Fruit fly (Drosophila melanogaster) whole organism, embryonic: ENCODE results near the gene Argk1.

Source experiments
- CG10654 ChIP-seq: fragments of 200-800 bp; sonication (Bioruptor generic); optimal IDR thresholded peaks from 2 replicates; lab custom pipeline; 2016; ENCODE audit warnings: missing biosample characterization, missing genetic modification characterization
- CG10959 ChIP-seq: fragments of 200-800 bp; sonication (Bioruptor generic); IDR thresholded peaks from 2 replicates; pipeline ENCODE4 v1.3.6; 2022; ENCODE audit warnings: missing biosample characterization, missing genetic modification characterization
- CG11696 ChIP-seq: fragments of 200-800 bp; sonication (Bioruptor generic); IDR thresholded peaks from 2 replicates; pipeline ENCODE4 v1.3.6; 2022; ENCODE audit warnings: missing biosample characterization, missing genetic modification characterization
- CG12769 ChIP-seq: fragments of 200-800 bp; sonication (Bioruptor generic); optimal IDR thresholded peaks from 2 replicates; lab custom pipeline; 2019; ENCODE audit warnings: missing biosample characterization, mild to moderate bottlenecking, missing genetic modification characterization, moderate library complexity
- CG13624 ChIP-seq: fragments of 200-800 bp; sonication (Bioruptor generic); optimal IDR thresholded peaks from 2 replicates; lab custom pipeline; 2016; ENCODE audit warnings: missing biosample characterization, missing genetic modification characterization
- CG16863 ChIP-seq: fragments of 200-800 bp; sonication (Bioruptor generic); optimal IDR thresholded peaks from 3 replicates; lab custom pipeline; 2016; ENCODE audit warnings: missing biosample characterization, missing genetic modification characterization
- CG17328 ChIP-seq: fragments of 200-800 bp; sonication (Bioruptor generic); IDR thresholded peaks from 2 replicates; pipeline ENCODE4 v1.3.6; 2022; ENCODE audit warnings: missing biosample characterization, missing genetic modification characterization
- CG17385 ChIP-seq: fragments of 200-800 bp; sonication (Bioruptor generic); optimal IDR thresholded peaks from 3 replicates; lab custom pipeline; 2018; ENCODE audit warnings: missing biosample characterization, mild to moderate bottlenecking, missing genetic modification characterization
- CG18619 ChIP-seq: fragments of 200-800 bp; sonication (Bioruptor generic); optimal IDR thresholded peaks from 3 replicates; lab custom pipeline; 2017; ENCODE audit warnings: missing biosample characterization, mild to moderate bottlenecking, missing genetic modification characterization
- CG2875 ChIP-seq: fragments of 200-800 bp; sonication (Bioruptor generic); optimal IDR thresholded peaks from 2 replicates; lab custom pipeline; 2017; ENCODE audit warnings: missing biosample characterization, mild to moderate bottlenecking, missing genetic modification characterization, missing genetic modification reagents
- CG2889 ChIP-seq: fragments of 200-800 bp; sonication (Bioruptor generic); IDR thresholded peaks from 3 replicates; pipeline ENCODE4 v1.3.6; 2022; ENCODE audit warnings: missing biosample characterization, missing genetic modification characterization
- CG32532 ChIP-seq: fragments of 200-800 bp; sonication (Bioruptor generic); IDR thresholded peaks from 2 replicates; pipeline ENCODE4 v1.3.6; 2022; ENCODE audit warnings: missing biosample characterization, missing genetic modification characterization
- CG32767 ChIP-seq: fragments of 200-800 bp; sonication (Bioruptor generic); IDR thresholded peaks from 2 replicates; pipeline ENCODE4 v1.3.6; 2022; ENCODE audit warnings: missing biosample characterization, missing genetic modification characterization
- CG3407 ChIP-seq: fragments of 200-800 bp; sonication (Bioruptor generic); optimal IDR thresholded peaks from 2 replicates; lab custom pipeline; 2018; ENCODE audit warnings: missing biosample characterization, mild to moderate bottlenecking, missing genetic modification characterization
- CG34376 ChIP-seq: fragments of 200-800 bp; sonication (Bioruptor generic); optimal IDR thresholded peaks from 2 replicates; lab custom pipeline; 2018; ENCODE audit warnings: missing biosample characterization, mild to moderate bottlenecking, missing genetic modification characterization
- CG34422 ChIP-seq: fragments of 200-800 bp; sonication (Bioruptor generic); IDR thresholded peaks from 3 replicates; pipeline ENCODE4 v1.3.6; 2022; ENCODE audit warnings: missing biosample characterization, missing genetic modification characterization
- CG6175 ChIP-seq: fragments of 200-800 bp; sonication (Bioruptor generic); IDR thresholded peaks from 3 replicates; pipeline ENCODE4 v1.3.6; 2022; ENCODE audit warnings: missing biosample characterization, missing genetic modification characterization
- CG6765 ChIP-seq: fragments of 200-800 bp; sonication (Bioruptor generic); optimal IDR thresholded peaks from 3 replicates; lab custom pipeline; 2017; ENCODE audit warnings: missing biosample characterization, mild to moderate bottlenecking, missing genetic modification characterization
- CG7556 ChIP-seq: fragments of 200-800 bp; sonication (Bioruptor generic); optimal IDR thresholded peaks from 2 replicates; lab custom pipeline; 2017; ENCODE audit warnings: missing biosample characterization, mild to moderate bottlenecking, missing genetic modification characterization
- CHES-1-like ChIP-seq: fragments of 200-800 bp; sonication (Bioruptor generic); optimal IDR thresholded peaks from 2 replicates; lab custom pipeline; 2016; ENCODE audit warnings: missing biosample characterization, missing genetic modification characterization
- Dbx ChIP-seq: fragments of 200-800 bp; sonication (Bioruptor generic); IDR thresholded peaks from 3 replicates; pipeline ENCODE4 v1.3.6; 2022; ENCODE audit warnings: missing biosample characterization, missing genetic modification characterization
- Deaf1 ChIP-seq: fragments of 200-800 bp; optimal IDR thresholded peaks from 3 replicates; lab custom pipeline; 2019; ENCODE audit warnings: missing biosample characterization, mild to moderate bottlenecking, missing genetic modification characterization, moderate library complexity
- Hmx ChIP-seq: fragments of 200-800 bp; sonication (Bioruptor generic); optimal IDR thresholded peaks from 2 replicates; lab custom pipeline; 2016; ENCODE audit warnings: missing biosample characterization, missing genetic modification characterization
- MTF-1 ChIP-seq: fragments of 200-800 bp; sonication (Bioruptor generic); optimal IDR thresholded peaks from 2 replicates; lab custom pipeline; 2018; ENCODE audit warnings: missing biosample characterization, mild to moderate bottlenecking, missing genetic modification characterization, borderline replicate concordance
- Meics ChIP-seq: fragments of 200-800 bp; sonication (Bioruptor generic); optimal IDR thresholded peaks from 2 replicates; lab custom pipeline; 2017; ENCODE audit warnings: missing biosample characterization, mild to moderate bottlenecking, missing genetic modification characterization
- NC2β ChIP-seq: fragments of 200-800 bp; sonication (Bioruptor generic); optimal IDR thresholded peaks from 2 replicates; lab custom pipeline; 2016; ENCODE audit warnings: missing biosample characterization, missing genetic modification characterization
- Nf-YC ChIP-seq: fragments of 200-800 bp; optimal IDR thresholded peaks from 3 replicates; lab custom pipeline; 2019; ENCODE audit warnings: missing biosample characterization, mild to moderate bottlenecking, missing genetic modification characterization, moderate library complexity
- Optix ChIP-seq: fragments of 200-800 bp; sonication (Bioruptor generic); IDR thresholded peaks from 3 replicates; pipeline ENCODE4 v1.3.6; 2022; ENCODE audit warnings: missing biosample characterization, missing genetic modification characterization
- Sox100B ChIP-seq: fragments of 200-800 bp; sonication (Bioruptor generic); optimal IDR thresholded peaks from 3 replicates; lab custom pipeline; 2018; ENCODE audit warnings: missing biosample characterization, mild to moderate bottlenecking, missing genetic modification characterization
- TFAM ChIP-seq: fragments of 200-800 bp; sonication (Bioruptor generic); optimal IDR thresholded peaks from 2 replicates; lab custom pipeline; 2017; ENCODE audit warnings: missing biosample characterization, missing genetic modification characterization, inconsistent platforms
- Tbp ChIP-seq: fragments of >200 bp; optimal IDR thresholded peaks from 2 replicates; lab custom pipeline; 2018; ENCODE audit warnings: missing biosample characterization, missing genetic modification characterization
- ato ChIP-seq: fragments of 200-800 bp; sonication (Bioruptor generic); IDR thresholded peaks from 2 replicates; pipeline ENCODE4 v1.3.6; 2022; ENCODE audit warnings: missing biosample characterization, missing genetic modification characterization; ENCODE audit not compliant: partially characterized antibody
- cas ChIP-seq: fragments of 200-800 bp; sonication (Bioruptor generic); IDR thresholded peaks from 2 replicates; pipeline ENCODE4 v1.3.6; 2022; ENCODE audit warnings: missing biosample characterization, missing genetic modification characterization
- cg ChIP-seq: fragments of 200-800 bp; sonication (Bioruptor generic); optimal IDR thresholded peaks from 3 replicates; lab custom pipeline; 2019; ENCODE audit warnings: missing biosample characterization, mild to moderate bottlenecking, missing genetic modification characterization, moderate library complexity
- gcm ChIP-seq: fragments of 200-800 bp; sonication (Bioruptor generic); optimal IDR thresholded peaks from 2 replicates; lab custom pipeline; 2019; ENCODE audit warnings: missing biosample characterization, mild to moderate bottlenecking, missing genetic modification characterization, moderate library complexity
- gsb ChIP-seq: fragments of 200-800 bp; sonication (Bioruptor generic); IDR thresholded peaks from 2 replicates; pipeline ENCODE4 v1.3.6; 2022; ENCODE audit warnings: missing biosample characterization, missing genetic modification characterization
- hkb ChIP-seq, 2 experiments: fragments of 200-800 bp in 1 of 2; fragments of >200 bp in 1 of 2; sonication (Bioruptor generic) in 1 of 2; IDR thresholded peaks in 1 of 2; optimal IDR thresholded peaks in 1 of 2; 2 replicates each; pipeline versions ENCODE4 v1.3.6 to Lab custom; 2017 to 2022; ENCODE audit warnings: missing biosample characterization in 1 of 2, missing genetic modification characterization in 1 of 2
- insv ChIP-seq, 2 experiments: fragments of 200-800 bp; sonication (Bioruptor generic); optimal IDR thresholded peaks; 3 replicates each; lab custom pipeline; 2016 to 2018; ENCODE audit warnings: missing biosample characterization in 2 of 2, missing genetic modification characterization in 2 of 2
- pzg ChIP-seq: fragments of 200-800 bp; sonication (Bioruptor generic); optimal IDR thresholded peaks from 3 replicates; lab custom pipeline; 2018; ENCODE audit warnings: missing biosample characterization, mild to moderate bottlenecking, missing genetic modification characterization, moderate library complexity
- salm ChIP-seq: fragments of 200-800 bp; sonication (Bioruptor generic); optimal IDR thresholded peaks from 2 replicates; lab custom pipeline; 2018; ENCODE audit warnings: missing biosample characterization, mild to moderate bottlenecking, missing genetic modification characterization
- scrt ChIP-seq: fragments of 200-800 bp; sonication (Bioruptor generic); optimal IDR thresholded peaks from 2 replicates; lab custom pipeline; 2018; ENCODE audit warnings: missing biosample characterization, mild to moderate bottlenecking, missing genetic modification characterization, moderate library complexity
- sens-2 ChIP-seq: fragments of 200-800 bp; sonication (Bioruptor generic); IDR thresholded peaks from 2 replicates; pipeline ENCODE4 v1.3.6; 2022; ENCODE audit warnings: missing biosample characterization, missing genetic modification characterization
- sob ChIP-seq: fragments of 200-800 bp; sonication (Bioruptor generic); IDR thresholded peaks from 2 replicates; pipeline ENCODE4 v1.3.6; 2022; ENCODE audit warnings: missing biosample characterization, missing genetic modification characterization
- ssp ChIP-seq: fragments of 200-800 bp; sonication (Bioruptor generic); IDR thresholded peaks from 2 replicates; pipeline ENCODE4 v1.3.6; 2022; ENCODE audit warnings: missing biosample characterization, missing genetic modification characterization
- unpg ChIP-seq: fragments of 200-800 bp; sonication (Bioruptor generic); optimal IDR thresholded peaks from 3 replicates; lab custom pipeline; 2018; ENCODE audit warnings: missing biosample characterization, mild to moderate bottlenecking, missing genetic modification characterization, moderate library complexity
- usp ChIP-seq: fragments of >200 bp; optimal IDR thresholded peaks from 2 replicates; lab custom pipeline; 2017; ENCODE audit warnings: missing biosample characterization, missing genetic modification characterization
- z ChIP-seq: fragments of 200-800 bp; sonication (Bioruptor generic); IDR thresholded peaks from 3 replicates; pipeline ENCODE4 v1.3.6; 2022; ENCODE audit warnings: missing biosample characterization, missing genetic modification characterization
- zen ChIP-seq: fragments of 200-800 bp; sonication (Bioruptor generic); optimal IDR thresholded peaks from 3 replicates; lab custom pipeline; 2018; ENCODE audit warnings: missing biosample characterization, mild to moderate bottlenecking, missing genetic modification characterization, moderate library complexity
- zf30C ChIP-seq: fragments of 200-800 bp; sonication (Bioruptor generic); optimal IDR thresholded peaks from 3 replicates; lab custom pipeline; 2018; ENCODE audit warnings: missing biosample characterization, mild to moderate bottlenecking, missing genetic modification characterization

The Argk1 gene

dm6 chr3L:9057429-9058088, 8.3 kb downstream of the Argk1 start (continued):
- TF ChIP-seq insv (GFP tag; optimal IDR thresholded peaks at IDR 0.05; lab: Kevin White, UChicago) (peak in 1 of 2 experiments; percentile 60), zen (tag; lab: Kevin White, UChicago) (peak; percentile 74), CG3407 (GFP tag; lab: Kevin White, UChicago) (peak; percentile 79), CG10959 (GFP tag; lab: Robert Waterston, UW) (peak; percentile 79), Sox100B (GFP tag; lab: Kevin White, UChicago) (peak; percentile 86), CG12769 (tag; lab: Kevin White, UChicago) (peak; percentile 87), hkb (optimal IDR thresholded peaks at IDR 0.05; lab: Kevin White, UChicago) (no peak), hkb (GFP tag; IDR thresholded peaks at IDR 0.05; lab: Robert Waterston, UW) (peak; percentile 88), cas (GFP tag; lab: Robert Waterston, UW) (peak; percentile 79), CG17328 (peak; percentile 82), usp (GFP tag; lab: Kevin White, UChicago) (no peak), CG32767 (GFP tag; lab: Robert Waterston, UW) (peak; percentile 82), Nf-YC (tag; lab: Kevin White, UChicago) (peak; percentile 83), CG13624 (peak; percentile 67), CG6175 (peak; percentile 75; the same call in 1 of the 3 replicates), TFAM (peak; percentile 16), Hmx (GFP tag; lab: Kevin White, UChicago) (peak; percentile 17), NC2β (peak; percentile 30), CHES-1-like (GFP tag; lab: Kevin White, UChicago) (peak; percentile 30), gcm (GFP tag; lab: Kevin White, UChicago) (peak; percentile 88), Deaf1 (tag; lab: Kevin White, UChicago) (peak; percentile 78), cg (GFP tag; lab: Kevin White, UChicago) (peak; percentile 80), gsb (GFP tag; lab: Robert Waterston, UW) (peak; percentile 57; the same call in 1 of the 2 replicates), Tbp (GFP tag; lab: Kevin White, UChicago) (no peak), CG18619 (GFP tag; lab: Kevin White, UChicago) (peak; percentile 87), CG16863 (peak; percentile 57), unpg (GFP tag; lab: Kevin White, UChicago) (peak; percentile 91), Optix (GFP tag; lab: Robert Waterston, UW) (peak; percentile 74; the same call in 2 of the 3 replicates), sens-2 (GFP tag; lab: Robert Waterston, UW) (peak; percentile 60; the same call in 1 of the 2 replicates), ssp (GFP tag; lab: Robert Waterston, UW) (peak; percentile 82), CG2875 (GFP tag; lab: Kevin White, UChicago) (peak; percentile 74), CG34376 (peak; percentile 86), CG32532 (peak; percentile 96), CG17385 (GFP tag; lab: Kevin White, UChicago) (peak; percentile 89), MTF-1 (GFP tag; lab: Kevin White, UChicago) (peak; percentile 63), sob (peak; percentile 93), ato (GFP tag; lab: Robert Waterston, UW) (no peak), salm (tag; lab: Kevin White, UChicago) (peak; percentile 81), CG6765 (GFP tag; lab: Kevin White, UChicago) (peak; percentile 85), CG10654 (peak; percentile 88), CG34422 (GFP tag; lab: Robert Waterston, UW) (peak; percentile 86), CG2889 (GFP tag; lab: Robert Waterston, UW) (peak; percentile 78), scrt (GFP tag; lab: Kevin White, UChicago) (peak; percentile 91), Dbx (GFP tag; lab: Robert Waterston, UW) (peak; percentile 96), Meics (peak; percentile 93), CG7556 (GFP tag; lab: Kevin White, UChicago) (peak; percentile 96), z (no peak), zf30C (peak; percentile 86), CG11696 (peak; percentile 55; the same call in 1 of the 2 replicates), pzg (GFP tag; lab: Kevin White, UChicago) (no peak)
